Fruit fly (Drosophila melanogaster) Kc167 (cell line): Measurements from ENCODE around the gene Lk6.

Experiments used
- Myc ChIP-seq: fragments of >200 bp; optimal IDR thresholded peaks from 2 replicates; lab custom pipeline; 2017; ENCODE audit warnings: missing external identifiers
- Sin3A ChIP-seq: fragments of >200 bp; optimal IDR thresholded peaks from 2 replicates; lab custom pipeline; 2018; ENCODE audit warnings: missing external identifiers
- h ChIP-seq: fragments of >200 bp; optimal IDR thresholded peaks from 3 replicates; lab custom pipeline; 2018; ENCODE audit warnings: missing external identifiers
- insv ChIP-seq: fragments of >200 bp; optimal IDR thresholded peaks from 3 replicates; lab custom pipeline; 2018; ENCODE audit warnings: missing external identifiers
- psq ChIP-seq: fragments of >200 bp; optimal IDR thresholded peaks from 2 replicates; lab custom pipeline; 2017; ENCODE audit warnings: missing external identifiers
- ttk ChIP-seq: sonication (Bioruptor generic); optimal IDR thresholded peaks from 2 replicates; lab custom pipeline; 2017; ENCODE audit warnings: missing external identifiers

The Lk6 gene

dm6 chr3R:11763494-11764278, 571 bp downstream of the Lk6 start:
- TF ChIP-seq h = no peak
- TF ChIP-seq ttk = no peak
- no peak for TF ChIP-seq psq
- TF ChIP-seq Sin3A (lab: Kevin White, UChicago) = no peak

DNA sequence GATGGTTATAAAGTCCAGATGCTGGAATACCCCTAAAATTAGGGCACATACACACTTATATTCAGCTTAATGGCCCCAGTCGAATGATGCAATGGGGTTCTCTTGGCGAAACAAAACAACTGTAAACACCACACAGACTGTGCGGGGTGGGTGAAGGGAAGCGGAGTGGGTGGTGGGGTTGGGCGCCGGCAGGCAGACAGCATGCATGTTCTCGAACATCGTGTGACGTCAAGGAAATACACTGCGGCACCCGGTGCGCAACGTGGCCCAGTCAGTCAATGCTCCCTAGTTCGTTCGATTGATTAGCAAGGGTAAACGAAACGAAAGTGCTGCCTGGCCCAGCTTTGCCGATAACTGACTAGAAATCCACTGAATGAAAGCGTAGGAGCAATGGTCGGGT, 1.8 kb downstream of the Lk6 start:
- TF ChIP-seq ttk (no peak), h (no peak), insv (lab: Kevin White, UChicago) (no peak), psq (no peak), Myc (lab: Kevin White, UChicago) (no peak), Sin3A (lab: Kevin White, UChicago) (no peak)

dm6 chr3R:11761718-11762117, 2.5 kb downstream of the Lk6 start:
- no peak for TF ChIP-seq h
- TF ChIP-seq Myc (lab: Kevin White, UChicago) = no peak
- TF ChIP-seq psq = no peak
- no peak for TF ChIP-seq ttk
- TF ChIP-seq Sin3A (lab: Kevin White, UChicago) = no peak
- TF ChIP-seq insv (lab: Kevin White, UChicago) = no peak

dm6 chr3R:11760669-11761387, 3.4 kb downstream of the Lk6 start:
- no peak for TF ChIP-seq Myc (lab: Kevin White, UChicago)
- TF ChIP-seq psq = no peak
- no peak for TF ChIP-seq h

dm6 chr3R:11759971-11760370, 4.3 kb downstream of the Lk6 start:
- TF ChIP-seq insv (lab: Kevin White, UChicago) (no peak), Myc (lab: Kevin White, UChicago) (no peak), ttk (no peak), Sin3A (lab: Kevin White, UChicago) (no peak), psq (no peak), h (no peak)

DNA sequence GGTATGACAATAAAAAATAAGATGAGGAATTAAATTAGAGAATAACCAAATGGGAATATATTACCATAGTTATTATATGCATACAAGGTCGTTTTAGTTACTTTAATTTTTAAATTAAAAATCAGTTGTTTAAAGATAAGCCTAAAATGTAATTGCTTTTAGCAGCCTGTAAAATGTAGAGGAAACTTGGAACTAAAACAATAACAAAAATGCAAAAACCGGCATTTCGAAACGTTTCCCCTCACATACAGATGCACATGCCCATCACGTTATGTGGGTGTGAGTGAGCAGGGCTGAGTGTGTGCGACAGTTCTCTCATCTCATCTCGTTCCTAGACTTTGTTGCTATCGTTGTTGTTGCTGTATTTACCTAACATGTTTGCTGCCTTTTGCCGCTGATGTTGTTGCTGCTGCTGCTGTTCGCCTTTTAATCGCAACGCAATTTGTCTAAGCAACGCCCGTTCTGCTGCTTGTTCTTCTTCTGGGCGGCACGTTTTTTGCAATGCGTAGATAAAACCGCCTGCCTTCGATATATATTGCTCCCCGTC, 5.0 kb downstream of the Lk6 start:
- TF ChIP-seq ttk (no peak), Sin3A (lab: Kevin White, UChicago) (no peak), h (no peak), Myc (lab: Kevin White, UChicago) (no peak), insv (lab: Kevin White, UChicago) (no peak), psq (no peak)

dm6 chr3R:11758507-11759184, 5.6 kb downstream of the Lk6 start:
- TF ChIP-seq psq (no peak), h (no peak), Sin3A (lab: Kevin White, UChicago) (no peak), Myc (lab: Kevin White, UChicago) (no peak), ttk (no peak), insv (lab: Kevin White, UChicago) (no peak)

dm6 chr3R:11758160-11758506, 6.1 kb downstream of the Lk6 start:
- no peak for TF ChIP-seq ttk
- TF ChIP-seq Sin3A (lab: Kevin White, UChicago) = no peak
- TF ChIP-seq psq = no peak
- TF ChIP-seq h = no peak
- TF ChIP-seq Myc (lab: Kevin White, UChicago) = no peak
- TF ChIP-seq insv (lab: Kevin White, UChicago) = no peak

DNA sequence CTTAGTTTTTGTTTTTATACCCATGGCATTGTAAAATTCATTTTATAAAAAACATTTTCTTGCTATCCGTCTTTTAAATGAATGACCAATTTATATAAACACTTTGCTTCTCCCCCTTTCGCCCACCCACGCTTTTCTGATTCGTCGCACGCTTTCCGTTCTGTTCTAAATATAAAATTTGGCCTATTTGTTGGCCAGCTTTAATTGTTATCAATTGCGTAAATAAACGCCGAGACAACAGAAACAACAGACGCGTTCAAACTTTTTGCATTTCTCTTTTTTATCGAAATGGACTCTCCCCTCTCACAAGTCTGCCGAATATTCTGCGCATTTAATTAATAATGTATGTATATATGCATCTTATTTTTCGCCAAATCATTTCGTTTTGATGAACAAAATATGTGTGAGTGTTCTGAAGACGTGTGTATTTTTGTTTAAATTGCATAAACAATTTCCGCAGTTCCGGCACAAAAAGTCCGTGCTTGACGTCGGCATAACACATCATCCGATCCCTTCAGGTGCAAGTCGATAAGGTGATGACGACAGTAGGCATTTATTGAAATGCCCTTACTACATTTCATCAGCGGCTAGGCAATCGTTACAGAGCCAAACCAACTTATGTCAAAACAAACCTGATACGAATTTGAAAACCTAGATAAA, 6.9 kb downstream of the Lk6 start:
- TF ChIP-seq Sin3A (lab: Kevin White, UChicago) (no peak), ttk (no peak), h (no peak), insv (lab: Kevin White, UChicago) (no peak), psq (no peak), Myc (lab: Kevin White, UChicago) (no peak)

DNA sequence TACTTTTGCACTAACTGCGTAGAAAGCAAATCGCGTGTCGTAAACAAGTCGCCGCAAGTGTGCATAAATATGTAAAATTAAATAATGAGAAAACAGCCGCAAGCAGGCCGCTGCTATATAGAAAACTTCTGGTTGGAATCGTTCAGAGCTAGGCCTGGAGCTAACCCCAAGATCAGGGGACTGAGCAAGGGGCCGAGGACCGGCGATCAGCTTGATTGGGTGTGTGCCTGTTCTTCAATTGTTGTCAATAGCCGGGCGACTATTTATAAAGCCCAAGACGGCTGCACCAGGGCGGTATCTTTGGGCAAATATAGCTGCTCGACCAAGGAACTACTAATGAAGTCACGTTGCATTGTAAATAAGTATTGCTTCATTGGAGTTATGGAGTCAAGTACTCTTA, 7.5 kb downstream of the Lk6 start:
- TF ChIP-seq h = no peak
- no peak for TF ChIP-seq ttk
- TF ChIP-seq insv (lab: Kevin White, UChicago) = no peak
- TF ChIP-seq Sin3A (lab: Kevin White, UChicago) = no peak
- TF ChIP-seq Myc (lab: Kevin White, UChicago) = no peak
- TF ChIP-seq psq = no peak

dm6 chr3R:11751756-11752155, 12.5 kb downstream of the Lk6 start:
- TF ChIP-seq ttk (no peak), insv (lab: Kevin White, UChicago) (no peak), psq (no peak), h (no peak), Myc (lab: Kevin White, UChicago) (no peak), Sin3A (lab: Kevin White, UChicago) (no peak)

DNA sequence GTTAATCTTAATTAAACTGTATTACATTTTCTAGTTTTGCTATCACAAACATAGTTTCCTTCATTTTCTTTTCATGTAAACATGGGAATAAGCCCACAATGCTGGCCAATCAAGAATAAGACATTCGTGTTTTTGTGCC, 14.1 kb downstream of the Lk6 start, which contains the start of gene CG43062:
Gene CG43062, plus strand, starts transcription at position 40 of the 139 bp plus-strand sequence.
- no peak for TF ChIP-seq insv (lab: Kevin White, UChicago)
- TF ChIP-seq Myc (lab: Kevin White, UChicago) = no peak
- no peak for TF ChIP-seq h
- TF ChIP-seq psq = no peak
- TF ChIP-seq Sin3A (lab: Kevin White, UChicago) = no peak
